Worm (Caenorhabditis elegans) whole organism, L2 larva: ENCODE data around the gene Y22D7AR.7.

Experiments used
- C34F6.9 ChIP-seq: fragments of 150-350 bp; optimal IDR thresholded peaks from 2 replicates; lab custom pipeline; 2014; ENCODE audit warnings: missing biosample characterization, missing genetic modification characterization
- F13H6.1 ChIP-seq: sonication (generic microtip); optimal IDR thresholded peaks from 2 replicates; lab custom pipeline; 2016; ENCODE audit warnings: missing genetic modification characterization, missing compliant biosample characterization
- Y55F3AM.14 ChIP-seq: fragments of 200-800 bp; sonication (Bioruptor generic); optimal IDR thresholded peaks from 2 replicates; lab custom pipeline; 2018; ENCODE audit warnings: mild to moderate bottlenecking, missing genetic modification characterization, missing compliant biosample characterization
- ZK546.5 ChIP-seq: sonication (generic microtip); optimal IDR thresholded peaks from 2 replicates; lab custom pipeline; 2017; ENCODE audit warnings: missing biosample characterization, missing genetic modification characterization
- alr-1 ChIP-seq: fragments of 150-350 bp; optimal IDR thresholded peaks from 2 replicates; lab custom pipeline; 2014; ENCODE audit warnings: missing biosample characterization, missing genetic modification characterization
- ama-1 ChIP-seq: fragments of 150-350 bp; optimal IDR thresholded peaks from 2 replicates; lab custom pipeline; 2018; ENCODE audit warnings: inconsistent platforms
- ceh-82 ChIP-seq: fragments of 150-350 bp; optimal IDR thresholded peaks from 2 replicates; lab custom pipeline; 2014; ENCODE audit warnings: missing biosample characterization, missing genetic modification characterization
- dmd-4 ChIP-seq: sonication (generic microtip); optimal IDR thresholded peaks from 2 replicates; lab custom pipeline; 2017; ENCODE audit warnings: missing biosample characterization, missing genetic modification characterization
- egl-27 ChIP-seq: sonication (generic microtip); optimal IDR thresholded peaks from 3 replicates; lab custom pipeline; 2017; ENCODE audit warnings: missing biosample characterization, missing genetic modification reagents, missing genetic modification characterization
- elt-1 ChIP-seq: fragments of 150-350 bp; optimal IDR thresholded peaks from 2 replicates; lab custom pipeline; 2014; ENCODE audit warnings: missing biosample characterization, missing genetic modification characterization
- elt-3 ChIP-seq: sonication (generic microtip); optimal IDR thresholded peaks from 2 replicates; lab custom pipeline; 2017; ENCODE audit warnings: missing biosample characterization, missing genetic modification characterization
- fos-1 ChIP-seq: fragments of 150-350 bp; optimal IDR thresholded peaks from 2 replicates; lab custom pipeline; 2014; ENCODE audit warnings: missing biosample characterization, missing genetic modification characterization
- lin-11 ChIP-seq: fragments of 150-350 bp; sonication (generic microtip); optimal IDR thresholded peaks from 2 replicates; lab custom pipeline; 2014; ENCODE audit warnings: missing biosample characterization, missing genetic modification characterization, inconsistent platforms, mixed read lengths
- lin-39 ChIP-seq: fragments of 150-350 bp; optimal IDR thresholded peaks from 2 replicates; lab custom pipeline; 2014; ENCODE audit warnings: missing biosample characterization, missing genetic modification reagents, missing genetic modification characterization
- mab-5 ChIP-seq: fragments of 150-350 bp; optimal IDR thresholded peaks from 2 replicates; lab custom pipeline; 2014; ENCODE audit warnings: missing biosample characterization, missing genetic modification characterization
- mbf-1 ChIP-seq: sonication (generic microtip); optimal IDR thresholded peaks from 2 replicates; lab custom pipeline; 2017; ENCODE audit warnings: missing biosample characterization, missing genetic modification characterization
- mdl-1 ChIP-seq, 2 experiments: fragments of 150-350 bp in 1 of 2; sonication (generic microtip) in 1 of 2; optimal IDR thresholded peaks; 2 replicates each; lab custom pipeline; 2017; ENCODE audit warnings: missing biosample characterization in 2 of 2, missing genetic modification characterization in 2 of 2
- nhr-10 ChIP-seq: sonication (generic microtip); optimal IDR thresholded peaks from 2 replicates; lab custom pipeline; 2017; ENCODE audit warnings: missing biosample characterization, missing genetic modification characterization
- nhr-11 ChIP-seq: fragments of 150-350 bp; optimal IDR thresholded peaks from 2 replicates; lab custom pipeline; 2014; ENCODE audit warnings: missing biosample characterization, missing genetic modification characterization
- nhr-129 ChIP-seq: fragments of 150-350 bp; optimal IDR thresholded peaks from 2 replicates; lab custom pipeline; 2014; ENCODE audit warnings: missing biosample characterization, missing genetic modification characterization
- nhr-21 ChIP-seq: fragments of 150-350 bp; optimal IDR thresholded peaks from 2 replicates; lab custom pipeline; 2014; ENCODE audit warnings: missing biosample characterization, missing genetic modification characterization
- nhr-237 ChIP-seq: fragments of 150-350 bp; optimal IDR thresholded peaks from 2 replicates; lab custom pipeline; 2014; ENCODE audit warnings: missing biosample characterization, missing genetic modification characterization
- nhr-25 ChIP-seq: fragments of 150-350 bp; sonication (generic microtip); optimal IDR thresholded peaks from 3 replicates; lab custom pipeline; 2014; ENCODE audit warnings: missing biosample characterization, missing genetic modification characterization
- nhr-6 ChIP-seq: fragments of 150-350 bp; optimal IDR thresholded peaks from 2 replicates; lab custom pipeline; 2014; ENCODE audit warnings: missing biosample characterization, missing genetic modification characterization
- nhr-77 ChIP-seq: fragments of 150-350 bp; optimal IDR thresholded peaks from 2 replicates; lab custom pipeline; 2014; ENCODE audit warnings: missing biosample characterization, missing genetic modification characterization
- peb-1 ChIP-seq: fragments of 150-350 bp; optimal IDR thresholded peaks from 2 replicates; lab custom pipeline; 2014; ENCODE audit warnings: missing biosample characterization, missing genetic modification characterization
- sem-4 ChIP-seq: fragments of 150-350 bp; optimal IDR thresholded peaks from 2 replicates; lab custom pipeline; 2014; ENCODE audit warnings: missing biosample characterization, missing genetic modification reagents, missing genetic modification characterization
- skn-1 ChIP-seq: sonication (generic microtip); optimal IDR thresholded peaks from 2 replicates; lab custom pipeline; 2017; ENCODE audit warnings: missing biosample characterization, missing genetic modification characterization
- snpc-4 ChIP-seq: fragments of 150-350 bp; optimal IDR thresholded peaks from 2 replicates; lab custom pipeline; 2014; ENCODE audit warnings: missing biosample characterization, missing genetic modification characterization
- unc-55 ChIP-seq: fragments of 150-350 bp; sonication (generic microtip); optimal IDR thresholded peaks from 3 replicates; lab custom pipeline; 2014; ENCODE audit warnings: missing biosample characterization, missing genetic modification reagents, missing genetic modification characterization
- zag-1 ChIP-seq: fragments of 150-350 bp; optimal IDR thresholded peaks from 2 replicates; lab custom pipeline; 2014; ENCODE audit warnings: missing biosample characterization, missing genetic modification characterization
- ztf-11 ChIP-seq: sonication (generic microtip); optimal IDR thresholded peaks from 2 replicates; lab custom pipeline; 2017; ENCODE audit warnings: missing biosample characterization, missing genetic modification characterization
- ztf-4 ChIP-seq: fragments of 150-350 bp; optimal IDR thresholded peaks from 2 replicates; lab custom pipeline; 2014; ENCODE audit warnings: missing biosample characterization, missing genetic modification characterization

Gene Y22D7AR.7

ce11 chrIII:1668519-1668918 lies 19.4 kb downstream of the Y22D7AR.7 start, which contains the start of gene glb-30:
TSS of gene glb-30 (minus strand) at chrIII:1668619.
- TF ChIP-seq fos-1 (tag; lab: Kevin White, UChicago) (no peak), mab-5 (tag; lab: Kevin White, UChicago) (no peak), dmd-4 (tag; lab: Kevin White, UChicago) (no peak), lin-11 (tag; lab: Kevin White, UChicago) (no peak), nhr-6 (tag; lab: Kevin White, UChicago) (no peak), elt-3 (tag; lab: Kevin White, UChicago) (no peak), lin-39 (tag; lab: Kevin White, UChicago) (no peak), ztf-11 (tag; lab: Kevin White, UChicago) (no peak), nhr-129 (tag; lab: Kevin White, UChicago) (no peak), unc-55 (GFP tag; lab: Kevin White, UChicago) (no peak), elt-1 (tag; lab: Kevin White, UChicago) (no peak), ZK546.5 (tag; lab: Kevin White, UChicago) (no peak), nhr-10 (tag; lab: Kevin White, UChicago) (no peak), egl-27 (tag; lab: Kevin White, UChicago) (no peak), sem-4 (tag; lab: Kevin White, UChicago) (no peak)

- TF ChIP-seq nhr-25 (tag; lab: Kevin White, UChicago) (no peak), nhr-21 (tag; lab: Kevin White, UChicago) (no peak), nhr-11 (tag; lab: Kevin White, UChicago) (no peak), alr-1 (tag; lab: Kevin White, UChicago) (no peak), elt-3 (tag; lab: Kevin White, UChicago) (no peak), peb-1 (tag; lab: Kevin White, UChicago) (no peak), ztf-4 (no peak)
Measured at ce11 chrIII:1666893-1667292, 21.0 kb downstream of the Y22D7AR.7 start.

- TF ChIP-seq mab-5 (tag; lab: Kevin White, UChicago) (no peak), ceh-82 (no peak), lin-11 (tag; lab: Kevin White, UChicago) (no peak), skn-1 (tag; lab: Kevin White, UChicago) (no peak), C34F6.9 (tag; lab: Kevin White, UChicago) (no peak), nhr-10 (tag; lab: Kevin White, UChicago) (no peak), mdl-1 (tag; optimal IDR thresholded peaks at IDR 0.05; lab: Kevin White, UChicago) (no peak), dmd-4 (tag; lab: Kevin White, UChicago) (no peak), nhr-237 (no peak), nhr-21 (tag; lab: Kevin White, UChicago) (no peak), unc-55 (GFP tag; lab: Kevin White, UChicago) (no peak)
Measured at ce11 chrIII:1665799-1666308, 22.0 kb downstream of the Y22D7AR.7 start, which contains the start of gene Y22D7AR.3. TSS of gene Y22D7AR.3 (minus strand) at chrIII:1665849.

- TF ChIP-seq mbf-1 (tag; lab: Kevin White, UChicago), result no peak
- TF ChIP-seq Y55F3AM.14 (GFP tag; lab: Kevin White, UChicago), result no peak
- no peak for TF ChIP-seq mdl-1 (tag; optimal IDR thresholded peaks at IDR 0.05; lab: Kevin White, UChicago)
- TF ChIP-seq nhr-10 (tag; lab: Kevin White, UChicago), result no peak
- TF ChIP-seq ztf-11 (tag; lab: Kevin White, UChicago), result no peak
- no peak for TF ChIP-seq zag-1 (tag; lab: Kevin White, UChicago)
- no peak for TF ChIP-seq snpc-4 (tag; lab: Kevin White, UChicago)
- TF ChIP-seq unc-55 (GFP tag; lab: Kevin White, UChicago), result no peak
- no peak for TF ChIP-seq nhr-129 (tag; lab: Kevin White, UChicago)
- TF ChIP-seq ama-1 (lab: Kevin White, UChicago), result no peak
Measured at ce11 chrIII:1665373-1665772, 22.5 kb downstream of the Y22D7AR.7 start.

- no peak for TF ChIP-seq Y55F3AM.14 (GFP tag; lab: Kevin White, UChicago)
- TF ChIP-seq egl-27 (tag; lab: Kevin White, UChicago), result no peak
- no peak for TF ChIP-seq nhr-77
- no peak for TF ChIP-seq F13H6.1 (tag; lab: Kevin White, UChicago)
- no peak for TF ChIP-seq fos-1 (tag; lab: Kevin White, UChicago)
- no peak for TF ChIP-seq lin-11 (tag; lab: Kevin White, UChicago)
- no peak for TF ChIP-seq ztf-4
- TF ChIP-seq, all 48 proteins: peak for 0
Measured at ce11 chrIII:1664761-1665266, 23.1 kb downstream of the Y22D7AR.7 start, which contains the start of gene Y22D7AL.16. TSS of gene Y22D7AL.16 (minus strand) at chrIII:1665216.
